Worm (Caenorhabditis elegans): ENCODE data around the gene srr-4.
A peak's percentile ranks its signal among the peaks of the same experiment; 100 is the strongest.

Gene srr-4

DNA sequence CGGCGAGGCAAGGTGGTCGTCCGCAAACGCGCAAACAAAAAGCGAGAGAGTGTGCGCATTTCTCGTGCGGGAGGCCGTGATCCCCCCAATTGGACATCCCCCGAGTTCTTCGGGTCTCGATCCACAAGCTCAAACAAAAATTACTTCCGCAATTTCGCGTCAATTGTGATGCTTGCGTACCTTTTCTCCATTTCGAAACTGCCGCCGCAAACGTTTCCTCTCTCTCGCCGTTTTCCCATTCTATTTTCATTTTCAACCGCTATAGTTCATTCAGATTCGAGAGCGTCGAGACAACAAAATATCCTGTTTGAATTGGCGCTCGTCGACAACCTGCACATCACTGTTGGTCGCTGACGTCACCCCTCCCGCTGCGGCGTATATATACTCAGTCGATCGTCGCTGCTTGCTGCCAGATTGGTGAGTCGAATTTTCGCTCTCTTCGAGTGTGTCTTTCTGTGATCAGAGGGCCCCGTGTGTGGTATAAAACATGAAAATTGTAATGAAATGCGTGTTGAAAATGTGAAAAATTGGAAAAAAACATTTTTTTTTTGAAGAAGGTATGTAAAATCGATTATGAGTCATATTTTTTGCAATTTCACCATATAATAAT, 30.4 kb downstream of the srr-4 start, which contains the start of the genes pqn-51 and K11D12.14:
Gene pqn-51 (plus strand): TSS at position 275 of the 610 bp plus-strand sequence.
Gene K11D12.14 (plus strand): TSS at position 304 of the 610 bp plus-strand sequence.
- TF ChIP-seq ces-1 (GFP tag; optimal IDR thresholded peaks at IDR 0.05) (peak; percentile 87), elt-1 (tag; optimal IDR thresholded peaks at IDR 0.05; ENCODE audit: borderline replicate concordance, insufficient read depth) (no peak), pha-4 (tag; optimal IDR thresholded peaks at IDR 0.05) (peak; percentile 42), hlh-1 (tag; optimal IDR thresholded peaks at IDR 0.05) (peak; percentile 53), ztf-11 (tag; optimal IDR thresholded peaks at IDR 0.05) (peak; percentile 10), flh-1 (GFP tag; optimal IDR thresholded peaks at IDR 0.05) (no peak), lsy-2 (tag; optimal IDR thresholded peaks at IDR 0.05) (peak; percentile 63), unc-62 (GFP tag; optimal IDR thresholded peaks at IDR 0.05) (peak; percentile 73), tbx-8 (GFP tag; optimal IDR thresholded peaks at IDR 0.05) (peak; percentile 37), zip-8 (tag; optimal IDR thresholded peaks at IDR 0.05) (no peak), mab-5 (tag; optimal IDR thresholded peaks at IDR 0.05) (no peak), lin-13 (tag; optimal IDR thresholded peaks at IDR 0.05) (peak; percentile 42), bed-3 (GFP tag; optimal IDR thresholded peaks at IDR 0.05) (peak; percentile 35), lin-32 (GFP tag; optimal IDR thresholded peaks at IDR 0.05) (no peak), mep-1 (tag; optimal IDR thresholded peaks at IDR 0.05) (peak; percentile 3), blmp-1 (tag; optimal IDR thresholded peaks at IDR 0.05) (peak; percentile 88), mls-2 (tag; optimal IDR thresholded peaks at IDR 0.05) (no peak), nhr-237 (tag; optimal IDR thresholded peaks at IDR 0.05) (peak; percentile 92), sptf-1 (tag; optimal IDR thresholded peaks at IDR 0.05) (peak; percentile 28), drap-1 (GFP tag; optimal IDR thresholded peaks at IDR 0.05) (peak; percentile 61), nhr-2 (tag; optimal IDR thresholded peaks at IDR 0.05) (no peak), unc-120 (tag; optimal IDR thresholded peaks at IDR 0.05; ENCODE audit: poor library complexity, severe bottlenecking) (peak; percentile 95)

DNA sequence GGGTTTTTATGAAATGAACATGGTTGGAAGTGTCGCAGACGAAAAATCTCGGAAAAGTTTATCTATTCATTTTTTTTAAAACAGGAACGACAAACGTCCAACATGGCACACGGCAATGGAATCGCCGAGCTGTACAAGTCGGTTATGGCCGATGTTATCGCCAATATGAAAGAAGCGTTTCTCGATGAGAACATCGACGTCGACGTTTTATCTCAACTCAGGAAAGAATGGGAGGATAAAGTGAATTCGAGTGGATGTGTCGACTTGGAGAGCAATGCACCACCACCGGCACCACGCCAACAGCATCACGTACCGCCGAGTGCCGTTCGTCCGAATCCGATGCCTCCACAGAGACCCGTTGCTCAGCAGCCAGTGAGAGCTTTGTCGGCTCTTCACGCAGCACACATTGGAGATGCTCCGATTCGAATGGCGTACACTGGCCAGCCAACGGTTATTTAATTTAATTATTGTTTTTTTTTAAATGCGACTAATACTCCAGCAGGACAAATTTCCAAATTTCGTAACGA, 31.1 kb downstream of the srr-4 start:
- TF ChIP-seq flh-1 (GFP tag; optimal IDR thresholded peaks at IDR 0.05) (no peak), ces-1 (GFP tag; optimal IDR thresholded peaks at IDR 0.05) (no peak), nhr-237 (tag; optimal IDR thresholded peaks at IDR 0.05) (no peak), mab-5 (tag; optimal IDR thresholded peaks at IDR 0.05) (no peak), unc-62 (GFP tag; optimal IDR thresholded peaks at IDR 0.05) (no peak), hlh-1 (tag; optimal IDR thresholded peaks at IDR 0.05) (no peak), nhr-2 (tag; optimal IDR thresholded peaks at IDR 0.05) (no peak), lin-13 (tag; optimal IDR thresholded peaks at IDR 0.05) (no peak)

DNA sequence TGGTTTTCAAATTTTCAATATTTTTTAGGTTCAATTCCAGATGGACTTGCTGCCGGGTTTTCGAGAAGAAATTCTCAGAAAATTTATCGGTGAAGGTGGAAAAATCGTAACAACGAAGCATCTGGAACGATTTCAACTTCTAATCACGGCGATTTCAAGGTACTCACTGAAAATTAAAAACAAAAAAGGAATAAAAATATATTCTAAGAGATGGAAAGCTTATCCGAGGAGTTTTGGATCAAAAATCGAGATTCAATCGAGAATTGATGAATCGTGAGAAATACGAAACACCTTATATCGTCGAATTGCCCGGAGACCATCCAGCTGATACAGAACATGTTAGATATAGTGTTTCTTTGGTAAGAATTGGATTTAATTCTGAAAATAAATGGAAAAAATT, 33.2 kb downstream of the srr-4 start, which contains the start of gene K11D12.12:
Gene K11D12.12 (plus strand): TSS at position 29 of the 400 bp plus-strand sequence.
- TF ChIP-seq mep-1 (tag; optimal IDR thresholded peaks at IDR 0.05) (no peak), ceh-43 (GFP tag; optimal IDR thresholded peaks at IDR 0.05) (no peak), nhr-28 (tag; optimal IDR thresholded peaks at IDR 0.05) (no peak), snpc-4 (tag; optimal IDR thresholded peaks at IDR 0.05) (no peak), tbx-8 (GFP tag; optimal IDR thresholded peaks at IDR 0.05) (no peak), sem-2 (GFP tag; optimal IDR thresholded peaks at IDR 0.05) (no peak)

DNA sequence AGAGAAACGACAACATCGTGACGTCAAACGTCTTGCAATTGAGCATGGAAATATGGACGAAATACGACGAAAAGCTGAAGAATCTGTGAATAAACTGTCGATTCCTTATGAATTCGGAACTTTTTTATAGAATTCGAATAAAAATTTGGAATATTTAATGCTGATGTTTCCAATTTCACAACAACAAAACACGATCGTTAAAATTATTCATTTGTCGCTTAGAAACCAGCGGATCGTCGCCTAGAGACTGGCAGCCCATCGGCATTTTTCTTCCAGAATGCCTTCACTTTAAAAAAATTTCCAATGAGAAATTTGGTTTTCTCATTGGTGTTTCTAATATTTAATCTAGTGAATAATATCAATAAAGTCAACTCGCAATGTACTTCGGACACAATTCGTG, 34.3 kb downstream of the srr-4 start, which contains the start of gene cwp-4:
Gene cwp-4 (plus strand): TSS at position 301 of the 400 bp plus-strand sequence.
- no peak for TF ChIP-seq blmp-1 (tag; optimal IDR thresholded peaks at IDR 0.05)

DNA sequence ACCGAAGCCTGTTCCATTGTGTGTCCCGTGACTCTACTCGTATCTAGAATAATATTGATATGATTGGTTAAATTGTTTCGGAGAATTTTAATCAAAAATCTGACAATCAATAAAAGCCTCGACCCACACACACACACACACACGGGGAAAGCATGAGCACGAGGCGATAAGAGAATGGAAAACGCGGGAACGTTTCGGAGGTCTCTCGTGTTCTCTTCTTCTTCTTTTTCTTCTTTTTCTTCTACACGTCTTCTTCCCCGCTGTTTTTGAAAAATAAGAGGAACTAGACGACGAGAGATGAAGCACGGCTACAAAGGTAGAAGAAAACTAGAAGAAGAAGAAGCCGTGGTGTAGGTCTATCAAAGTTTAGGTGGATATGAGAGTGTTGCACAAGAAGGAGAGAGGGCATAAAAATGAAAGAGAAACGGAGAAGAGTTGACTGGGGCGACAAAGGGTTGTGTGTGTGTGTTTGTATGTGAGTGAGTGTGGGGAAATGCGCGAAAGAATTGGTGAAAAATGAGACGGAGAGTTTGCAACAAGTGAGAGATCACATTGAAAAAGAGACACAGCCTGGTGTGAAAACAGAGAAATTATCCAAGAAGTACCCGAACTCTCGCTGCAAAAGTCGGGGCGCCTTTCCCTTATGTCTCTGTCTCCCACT, 45.9 kb downstream of the srr-4 start, which contains the start of gene mlk-1:
Gene mlk-1 (minus strand): TSS at position 51 of the 661 bp plus-strand sequence.
- TF ChIP-seq elt-1 (tag; optimal IDR thresholded peaks at IDR 0.05; ENCODE audit: borderline replicate concordance, insufficient read depth) (no peak), unc-39 (tag; optimal IDR thresholded peaks at IDR 0.05) (no peak), nhr-237 (tag; optimal IDR thresholded peaks at IDR 0.05) (peak; percentile 36), ces-1 (GFP tag; optimal IDR thresholded peaks at IDR 0.05) (peak; percentile 17), lin-32 (GFP tag; optimal IDR thresholded peaks at IDR 0.05) (no peak), ham-2 (GFP tag; optimal IDR thresholded peaks at IDR 0.05) (peak; percentile 66), mep-1 (tag; optimal IDR thresholded peaks at IDR 0.05) (peak; percentile 28), unc-120 (tag; optimal IDR thresholded peaks at IDR 0.05; ENCODE audit: poor library complexity, severe bottlenecking) (peak; percentile 48), pha-4 (tag; optimal IDR thresholded peaks at IDR 0.05) (no peak), mls-2 (tag; optimal IDR thresholded peaks at IDR 0.05) (peak; percentile 41), lin-13 (tag; optimal IDR thresholded peaks at IDR 0.05) (no peak)
